Worm (Caenorhabditis elegans): Measurements from ENCODE around the gene Y73C8B.1.

- TF ChIP-seq fkh-4 (tag; optimal IDR thresholded peaks at IDR 0.05; ENCODE audit: borderline replicate concordance) (no peak), fkh-8 (tag; optimal IDR thresholded peaks at IDR 0.05) (no peak)
Measured at ce11 chrV:3195814-3196213, 868 bp downstream of the Y73C8B.1 start.
